Fruit fly (Drosophila melanogaster) whole organism, wandering third instar larva: ENCODE data around the gene CG7006.

Source experiments
- Sp1 ChIP-seq: fragments of 200-800 bp; sonication (Bioruptor generic); optimal IDR thresholded peaks from 3 replicates; lab custom pipeline; 2019; ENCODE audit warnings: missing biosample characterization, mild to moderate bottlenecking, missing genetic modification characterization, moderate library complexity
- dl ChIP-seq, 2 experiments: fragments of 175-275, 200-275 bp in 1 of 2; fragments of 200-275 bp in 1 of 2; sonication (Bioruptor generic); optimal IDR thresholded peaks; lab custom pipeline; 2018; ENCODE audit warnings: mild to moderate bottlenecking in 2 of 2, missing biosample characterization in 2 of 2, missing genetic modification characterization in 2 of 2, moderate library complexity in 2 of 2; ENCODE audit not compliant: partially characterized antibody in 2 of 2, insufficient read depth in 1 of 2
- lola ChIP-seq: fragments of >200 bp; optimal IDR thresholded peaks from 2 replicates; lab custom pipeline; 2017; ENCODE audit warnings: missing biosample characterization, missing genetic modification characterization
- psq ChIP-seq: fragments of 200-800 bp; sonication (Bioruptor generic); optimal IDR thresholded peaks from 3 replicates; lab custom pipeline; 2017; ENCODE audit warnings: missing biosample characterization, mild to moderate bottlenecking, missing genetic modification characterization, moderate library complexity

DNA sequence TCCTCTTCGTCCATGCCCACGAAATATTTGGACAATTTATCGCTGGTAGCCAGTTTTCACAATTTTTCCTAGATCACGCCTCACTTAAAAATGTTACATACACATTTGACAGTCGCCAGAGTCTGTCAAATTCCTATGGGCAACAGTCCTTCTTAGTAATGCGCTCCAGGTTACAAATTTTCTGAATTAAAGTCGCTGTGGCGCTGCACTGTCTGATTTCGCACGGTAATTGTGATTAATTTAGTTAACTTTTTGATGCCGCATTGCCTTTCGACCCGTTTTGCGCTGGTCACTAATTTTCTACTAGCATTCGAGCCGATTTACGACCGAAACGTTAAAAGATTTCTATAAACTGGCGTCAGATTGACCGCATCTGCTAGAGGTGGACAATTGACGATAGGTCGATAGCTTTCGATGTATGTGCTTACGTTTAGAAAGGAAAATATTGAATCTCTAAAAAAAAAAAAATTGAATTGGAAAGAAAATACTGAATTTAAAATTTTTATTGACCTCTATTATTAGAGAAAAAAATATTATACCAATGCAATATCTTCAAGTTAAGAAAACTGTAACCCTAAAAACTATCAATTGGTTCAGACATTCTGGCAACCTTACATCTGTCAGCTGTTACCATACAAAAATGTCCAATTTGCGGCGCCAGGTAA lies 36.7 kb upstream of the CG7006 start, which contains the start of the genes lili and CG34150:
- TF ChIP-seq Sp1 (GFP tag; lab: Kevin White, UChicago) (peak; percentile 67), lola (no peak), dl (GFP tag; optimal IDR thresholded peaks at IDR 0.05; lab: Kevin White, UChicago; ENCODE audit: insufficient read depth in 1 of 2, partially characterized antibody in 2 of 2) (no peak), psq (GFP tag; lab: Kevin White, UChicago) (peak; percentile 59)
